Worm (Caenorhabditis elegans) whole organism, late embryonic: Measurements from ENCODE around the gene Y45G5AM.9.

Source experiments
- K09A11.1 ChIP-seq: sonication (generic microtip); optimal IDR thresholded peaks from 2 replicates; lab custom pipeline; 2017; ENCODE audit warnings: antibody characterized with exemption, mild to moderate bottlenecking, missing genetic modification characterization, missing compliant biosample characterization; ENCODE audit not compliant: insufficient read depth
- T23F11.4 ChIP-seq: fragments of 200-800 bp; sonication (Bioruptor generic); optimal IDR thresholded peaks from 2 replicates; lab custom pipeline; 2018; ENCODE audit warnings: mild to moderate bottlenecking, missing genetic modification characterization, missing compliant biosample characterization
- ahr-1 ChIP-seq: sonication (generic microtip); optimal IDR thresholded peaks from 2 replicates; lab custom pipeline; 2016; ENCODE audit warnings: missing genetic modification characterization, missing compliant biosample characterization
- ceh-18 ChIP-seq: sonication (generic microtip); optimal IDR thresholded peaks from 2 replicates; lab custom pipeline; 2016; ENCODE audit warnings: missing genetic modification characterization, missing compliant biosample characterization
- ceh-19 ChIP-seq: fragments of 200-800 bp; sonication (Bioruptor generic); optimal IDR thresholded peaks from 2 replicates; lab custom pipeline; 2018; ENCODE audit warnings: mild to moderate bottlenecking, missing genetic modification characterization, missing compliant biosample characterization
- ceh-22 ChIP-seq: sonication (generic microtip); optimal IDR thresholded peaks from 2 replicates; lab custom pipeline; 2017; ENCODE audit warnings: missing biosample characterization, missing genetic modification characterization
- ceh-24 ChIP-seq: sonication (generic microtip); optimal IDR thresholded peaks from 2 replicates; lab custom pipeline; 2016; ENCODE audit warnings: mild to moderate bottlenecking, missing genetic modification characterization, missing compliant biosample characterization
- fax-1 ChIP-seq: sonication (generic microtip); optimal IDR thresholded peaks from 2 replicates; lab custom pipeline; 2016; ENCODE audit warnings: missing genotype, missing genetic modification characterization, missing compliant biosample characterization
- nhr-232 ChIP-seq: sonication (generic microtip); optimal IDR thresholded peaks from 2 replicates; lab custom pipeline; 2016; ENCODE audit warnings: missing genetic modification characterization, missing compliant biosample characterization
- odd-2 ChIP-seq: sonication (generic microtip); optimal IDR thresholded peaks from 2 replicates; lab custom pipeline; 2017; ENCODE audit warnings: antibody characterized with exemption, mild to moderate bottlenecking, missing genetic modification characterization, missing compliant biosample characterization
- pha-2 ChIP-seq: sonication (generic microtip); optimal IDR thresholded peaks from 2 replicates; lab custom pipeline; 2017; ENCODE audit warnings: mild to moderate bottlenecking, missing genetic modification characterization, missing compliant biosample characterization
- sdc-2 ChIP-seq: sonication (generic microtip); optimal IDR thresholded peaks from 2 replicates; lab custom pipeline; 2016; ENCODE audit warnings: missing genotype, missing genetic modification characterization, missing compliant biosample characterization
- syd-9 ChIP-seq: sonication (generic microtip); optimal IDR thresholded peaks from 2 replicates; lab custom pipeline; 2016; ENCODE audit warnings: mild to moderate bottlenecking, missing genetic modification characterization, moderate library complexity, missing compliant biosample characterization
- unc-86 ChIP-seq: sonication (generic microtip); optimal IDR thresholded peaks from 2 replicates; lab custom pipeline; 2016; ENCODE audit warnings: missing genetic modification characterization, missing compliant biosample characterization

- TF ChIP-seq nhr-232 (tag; lab: Kevin White, UChicago) (no peak), sdc-2 (tag; lab: Kevin White, UChicago) (no peak), fax-1 (tag; lab: Kevin White, UChicago) (no peak), T23F11.4 (GFP tag; lab: Kevin White, UChicago) (no peak), ceh-18 (tag; lab: Kevin White, UChicago) (no peak), K09A11.1 (tag; lab: Kevin White, UChicago) (no peak), odd-2 (tag; lab: Kevin White, UChicago) (no peak), ceh-19 (GFP tag; lab: Kevin White, UChicago) (no peak), ceh-24 (tag; lab: Kevin White, UChicago) (no peak), unc-86 (no peak), ceh-22 (tag; lab: Kevin White, UChicago) (no peak), pha-2 (no peak), syd-9 (tag; lab: Kevin White, UChicago) (no peak), ahr-1 (tag; lab: Kevin White, UChicago) (no peak)
Measured at ce11 chrV:4187144-4187485, 7.3 kb downstream of the Y45G5AM.9 start, which contains the start of gene nhr-114.
